Worm (Caenorhabditis elegans) whole organism, young adult: ENCODE results near the gene helq-1.

Source experiments
- F39B2.1 ChIP-seq: fragments of 200-800 bp; sonication (Bioruptor generic); IDR thresholded peaks from 2 replicates; pipeline ENCODE4 v1.3.6; 2022; ENCODE audit warnings: missing genetic modification reagents, missing genetic modification characterization, missing compliant biosample characterization
- hlh-26 ChIP-seq: fragments of 200-800 bp; sonication (Bioruptor generic); conservative IDR thresholded peaks from 2 replicates; pipeline ENCODE4 v1.3.6; 2022; ENCODE audit warnings: missing genetic modification reagents, missing genetic modification characterization, missing compliant biosample characterization

ce11 chrIII:535266-536107, 51.4 kb downstream of the helq-1 start:
- TF ChIP-seq F39B2.1 (GFP tag; lab: Robert Waterston, UW) (no peak), hlh-26 (GFP tag; lab: Robert Waterston, UW) (no peak)
